Worm (Caenorhabditis elegans) whole organism, L1 larva: ENCODE data around the gene pes-4.

Source experiments
- C04F5.9 ChIP-seq: sonication (generic microtip); optimal IDR thresholded peaks from 2 replicates; lab custom pipeline; 2016; ENCODE audit warnings: missing genetic modification characterization, missing compliant biosample characterization
- aha-1 ChIP-seq: fragments of 150-350 bp; optimal IDR thresholded peaks from 2 replicates; lab custom pipeline; 2014; ENCODE audit warnings: missing biosample characterization, missing genetic modification characterization
- ceh-82 ChIP-seq, 3 experiments: fragments of 150-350 bp in 1 of 3; sonication (generic microtip) in 2 of 3; optimal IDR thresholded peaks; 2 replicates each; lab custom pipeline; 2014 to 2017; ENCODE audit warnings: missing biosample characterization in 3 of 3, missing genetic modification characterization in 3 of 3
- dpl-1 ChIP-seq, 3 experiments: fragments of 150-350 bp in 2 of 3; sonication (generic microtip) in 1 of 3; optimal IDR thresholded peaks; 2 replicates each; lab custom pipeline; 2014 to 2017; ENCODE audit warnings: missing biosample characterization in 3 of 3, missing genetic modification characterization in 3 of 3, missing genetic modification reagents in 3 of 3
- efl-1 ChIP-seq, 4 experiments: fragments of 150-350 bp; optimal IDR thresholded peaks in 3 of 4; peaks in 1 of 4; 1 replicate in 1 of 4; 2 replicates in 3 of 4; lab custom pipeline; 2014; ENCODE audit warnings: missing biosample characterization in 2 of 4, missing genetic modification characterization in 2 of 4, missing genetic modification reagents in 2 of 4
- egl-13 ChIP-seq: sonication (generic microtip); optimal IDR thresholded peaks from 2 replicates; lab custom pipeline; 2016; ENCODE audit warnings: missing genotype, missing genetic modification reagents, missing genetic modification characterization, missing compliant biosample characterization
- egl-27 ChIP-seq, 2 experiments: fragments of 150-350 bp in 1 of 2; sonication (generic microtip); optimal IDR thresholded peaks; 3 replicates each; lab custom pipeline; 2017 to 2018; ENCODE audit warnings: missing biosample characterization in 2 of 2, missing genetic modification characterization in 2 of 2, missing genetic modification reagents in 2 of 2
- elt-3 ChIP-seq, 6 experiments: fragments of 150-350 bp in 1 of 6; sonication (generic microtip); optimal IDR thresholded peaks; 2 replicates each; lab custom pipeline; 2017 to 2018; ENCODE audit warnings: missing biosample characterization in 6 of 6, missing genetic modification characterization in 6 of 6, inconsistent platforms in 1 of 6
- grh-1 ChIP-seq: fragments of 200-800 bp; sonication (Bioruptor generic); IDR thresholded peaks from 2 replicates; pipeline ENCODE4 v1.3.6; 2022; ENCODE audit warnings: missing genetic modification reagents, missing genetic modification characterization, missing compliant biosample characterization
- hlh-17 ChIP-seq: fragments of 200-800 bp; sonication (Bioruptor generic); optimal IDR thresholded peaks from 2 replicates; lab custom pipeline; 2018; ENCODE audit warnings: missing genetic modification characterization, mild to moderate bottlenecking, missing compliant biosample characterization, moderate library complexity, borderline replicate concordance
- hlh-4 ChIP-seq: sonication (generic microtip); optimal IDR thresholded peaks from 2 replicates; lab custom pipeline; 2016; ENCODE audit warnings: mild to moderate bottlenecking, missing genetic modification characterization, missing compliant biosample characterization
- jun-1 ChIP-seq: fragments of 150-350 bp; optimal IDR thresholded peaks from 2 replicates; lab custom pipeline; 2014; ENCODE audit warnings: missing biosample characterization, missing genetic modification reagents, missing genetic modification characterization
- lin-13 ChIP-seq: fragments of 150-350 bp; optimal IDR thresholded peaks from 2 replicates; lab custom pipeline; 2014; ENCODE audit warnings: missing biosample characterization, missing genetic modification reagents, missing genetic modification characterization
- lin-14 ChIP-seq: fragments of 200-800 bp; sonication (Bioruptor generic); optimal IDR thresholded peaks from 2 replicates; lab custom pipeline; 2018; ENCODE audit warnings: mild to moderate bottlenecking, missing genetic modification characterization, moderate library complexity, missing compliant biosample characterization
- lin-35 ChIP-seq, 2 experiments: fragments of 150-350 bp; optimal IDR thresholded peaks; 2 replicates each; lab custom pipeline; 2014; ENCODE audit warnings: missing biosample characterization in 2 of 2, missing genetic modification characterization in 2 of 2, missing genetic modification reagents in 2 of 2
- lsy-2 ChIP-seq, 2 experiments: fragments of 150-350 bp; optimal IDR thresholded peaks; 2 replicates each; lab custom pipeline; 2014; ENCODE audit warnings: missing biosample characterization in 2 of 2, missing genetic modification characterization in 2 of 2
- mdl-1 ChIP-seq, 2 experiments: fragments of 150-350 bp; optimal IDR thresholded peaks; 2 replicates each; lab custom pipeline; 2014 to 2017; ENCODE audit warnings: missing biosample characterization in 2 of 2, missing genetic modification characterization in 2 of 2, inconsistent platforms in 1 of 2
- nhr-11 ChIP-seq: fragments of 150-350 bp; optimal IDR thresholded peaks from 2 replicates; lab custom pipeline; 2014; ENCODE audit warnings: missing biosample characterization, missing genetic modification characterization
- nhr-12 ChIP-seq: sonication (generic microtip); optimal IDR thresholded peaks from 2 replicates; lab custom pipeline; 2017; ENCODE audit warnings: missing biosample characterization, missing genetic modification characterization
- nhr-28 ChIP-seq: fragments of 150-350 bp; optimal IDR thresholded peaks from 2 replicates; lab custom pipeline; 2014; ENCODE audit warnings: missing biosample characterization, missing genetic modification characterization
- nhr-47 ChIP-seq: sonication (generic microtip); optimal IDR thresholded peaks from 2 replicates; lab custom pipeline; 2016; ENCODE audit warnings: mild to moderate bottlenecking, missing genetic modification characterization, moderate library complexity, missing compliant biosample characterization
- nhr-71 ChIP-seq: sonication (generic microtip); optimal IDR thresholded peaks from 2 replicates; lab custom pipeline; 2016; ENCODE audit warnings: mild to moderate bottlenecking, missing genetic modification characterization, moderate library complexity, missing compliant biosample characterization
- nhr-84 ChIP-seq: sonication (generic microtip); optimal IDR thresholded peaks from 2 replicates; lab custom pipeline; 2017; ENCODE audit warnings: missing biosample characterization, missing genetic modification characterization
- nhr-85 ChIP-seq: sonication (generic microtip); peaks from one replicate; lab custom pipeline; 2016; ENCODE audit warnings: missing genetic modification characterization, inconsistent platforms, missing compliant biosample characterization
- pag-3 ChIP-seq: sonication (generic microtip); optimal IDR thresholded peaks from 2 replicates; lab custom pipeline; 2017; ENCODE audit warnings: missing genetic modification characterization, mild to moderate bottlenecking, missing compliant biosample characterization, antibody characterized with exemption, borderline replicate concordance; ENCODE audit not compliant: insufficient read depth
- skn-1 ChIP-seq: fragments of 150-350 bp; optimal IDR thresholded peaks from 2 replicates; lab custom pipeline; 2014; ENCODE audit warnings: missing biosample characterization, missing genetic modification characterization
- snpc-4 ChIP-seq: fragments of 150-350 bp; optimal IDR thresholded peaks from 2 replicates; lab custom pipeline; 2014; ENCODE audit warnings: missing biosample characterization, missing genetic modification characterization
- snu-23 ChIP-seq: sonication (generic microtip); optimal IDR thresholded peaks from 2 replicates; lab custom pipeline; 2016; ENCODE audit warnings: missing genetic modification characterization, missing compliant biosample characterization
- sox-4 ChIP-seq: sonication (generic microtip); optimal IDR thresholded peaks from 2 replicates; lab custom pipeline; 2016; ENCODE audit warnings: missing genetic modification characterization, missing compliant biosample characterization
- swsn-7 ChIP-seq: sonication (generic microtip); optimal IDR thresholded peaks from 2 replicates; lab custom pipeline; 2016; ENCODE audit warnings: missing genetic modification characterization, missing compliant biosample characterization
- unc-130 ChIP-seq: fragments of 150-350 bp; optimal IDR thresholded peaks from 2 replicates; lab custom pipeline; 2017; ENCODE audit warnings: missing biosample characterization, missing genetic modification characterization, inconsistent platforms
- unc-30 ChIP-seq: sonication (generic microtip); optimal IDR thresholded peaks from 2 replicates; lab custom pipeline; 2017; ENCODE audit warnings: missing biosample characterization, missing genetic modification characterization
- unc-62 ChIP-seq: fragments of 150-350 bp; optimal IDR thresholded peaks from 2 replicates; lab custom pipeline; 2014; ENCODE audit warnings: missing biosample characterization, missing genetic modification reagents, missing genetic modification characterization
- unc-98 ChIP-seq: fragments of 200-800 bp; sonication (Bioruptor generic); IDR thresholded peaks from 2 replicates; pipeline ENCODE4 v1.3.6; 2022; ENCODE audit warnings: missing genetic modification characterization, missing compliant biosample characterization
- vab-15 ChIP-seq: sonication (generic microtip); optimal IDR thresholded peaks from 2 replicates; lab custom pipeline; 2017; ENCODE audit warnings: missing genotype, mild to moderate bottlenecking, missing genetic modification characterization, missing compliant biosample characterization
- xbp-1 ChIP-seq: sonication (generic microtip); optimal IDR thresholded peaks from 2 replicates; lab custom pipeline; 2016; ENCODE audit warnings: missing genetic modification characterization, missing compliant biosample characterization
- zag-1 ChIP-seq: fragments of 150-350 bp; optimal IDR thresholded peaks from 2 replicates; lab custom pipeline; 2014; ENCODE audit warnings: missing biosample characterization, missing genetic modification characterization
- zip-4 ChIP-seq: fragments of 200-800 bp; sonication (Bioruptor generic); optimal IDR thresholded peaks from 2 replicates; lab custom pipeline; 2018; ENCODE audit warnings: mild to moderate bottlenecking, missing genetic modification characterization, moderate library complexity, missing compliant biosample characterization

Gene pes-4

DNA sequence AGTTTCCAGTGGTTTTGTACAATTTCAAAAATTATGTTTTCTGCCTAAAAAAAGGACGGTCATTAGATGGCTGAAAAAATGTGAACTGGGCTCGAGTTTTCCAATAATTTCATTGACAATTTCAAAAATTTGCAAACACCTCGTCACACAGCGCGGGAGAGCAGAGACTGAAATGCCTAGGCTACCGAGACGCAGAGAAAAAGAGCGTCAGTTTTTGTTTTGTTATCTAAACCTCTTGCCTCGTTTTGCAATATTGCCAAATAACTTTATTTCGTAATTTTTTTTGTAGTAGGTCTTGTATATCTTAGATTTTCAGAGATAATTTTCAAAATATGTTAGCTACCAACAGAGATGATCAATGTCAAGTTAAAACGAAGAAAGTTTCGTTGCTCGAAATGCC lies 13.1 kb upstream of the pes-4 start, which contains the start of gene fbxa-63:
fbxa-63 (plus strand) TSS at position 310 of the 400 bp plus-strand sequence.
- TF ChIP-seq unc-130 (tag; lab: Kevin White, UChicago) (no peak), hlh-4 (tag; lab: Kevin White, UChicago) (no peak), ceh-82 (tag; optimal IDR thresholded peaks at IDR 0.05; lab: Kevin White, UChicago) (peak in 1 of 3 experiments; percentile 35), vab-15 (tag; lab: Kevin White, UChicago) (no peak), snu-23 (peak; percentile 27), elt-3 (tag; optimal IDR thresholded peaks at IDR 0.05; lab: Kevin White, UChicago) (peak in 1 of 6 experiments; percentile 19), pag-3 (tag; lab: Kevin White, UChicago) (no peak), nhr-47 (peak; percentile 37), dpl-1 (GFP tag; optimal IDR thresholded peaks at IDR 0.05; lab: Kevin White, UChicago) (peak in 2 of 3 experiments; percentile 7 to 21), lsy-2 (tag; optimal IDR thresholded peaks at IDR 0.05; lab: Kevin White, UChicago) (peak; percentile 30 to 64), nhr-28 (tag; lab: Kevin White, UChicago) (no peak), nhr-11 (peak; percentile 15), unc-98 (GFP tag; lab: Robert Waterston, UW) (no peak), zip-4 (peak; percentile 2), efl-1 (optimal IDR thresholded peaks at IDR 0.05; lab: Kevin White, UChicago) (peak; percentile 49 to 64), efl-1 (GFP tag; optimal IDR thresholded peaks at IDR 0.05 in 1 of 2; lab: Kevin White, UChicago) (peak; percentile 26 to 92), zag-1 (tag; lab: Kevin White, UChicago) (no peak), lin-14 (peak; percentile 61), snpc-4 (tag; lab: Kevin White, UChicago) (no peak), jun-1 (peak; percentile 28), mdl-1 (tag; optimal IDR thresholded peaks at IDR 0.05; lab: Kevin White, UChicago) (peak in 1 of 2 experiments; percentile 26), swsn-7 (tag; lab: Kevin White, UChicago) (peak; percentile 10), nhr-84 (tag; lab: Kevin White, UChicago) (no peak), nhr-71 (tag; lab: Kevin White, UChicago) (peak; percentile 42), egl-13 (tag; lab: Kevin White, UChicago) (no peak), sox-4 (tag; lab: Kevin White, UChicago) (no peak), lin-13 (peak; percentile 20), lin-35 (GFP tag; optimal IDR thresholded peaks at IDR 0.05; lab: Kevin White, UChicago) (peak; percentile 26 to 47), C04F5.9 (tag; lab: Kevin White, UChicago) (no peak), nhr-12 (tag; lab: Kevin White, UChicago) (no peak), skn-1 (tag; lab: Kevin White, UChicago) (peak; percentile 81)

DNA sequence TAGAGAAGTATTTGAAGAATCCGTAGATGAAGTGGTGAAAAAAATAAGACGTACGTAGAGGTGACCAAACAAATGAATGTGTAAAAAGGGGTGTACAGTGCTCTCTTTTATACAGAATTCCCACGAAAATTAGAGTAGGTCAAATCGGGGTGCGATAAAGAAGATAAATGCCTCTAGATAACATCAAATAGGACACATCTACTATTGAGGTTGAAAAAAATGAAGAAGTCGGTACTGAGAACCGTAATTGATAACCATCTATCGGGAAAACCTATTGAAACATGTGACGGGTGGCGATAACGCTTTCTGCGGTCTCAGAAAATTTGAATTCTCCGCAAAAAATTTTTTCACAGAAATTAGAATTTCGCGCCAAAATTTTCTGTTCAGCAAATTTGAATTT lies 8.6 kb upstream of the pes-4 start, which contains the start of gene fbxa-61:
fbxa-61 (plus strand) TSS at position 345 of the 400 bp plus-strand sequence.
- TF ChIP-seq unc-30 (tag; lab: Kevin White, UChicago) (no peak), nhr-85 (tag; lab: Kevin White, UChicago) (peak; percentile 67)

DNA sequence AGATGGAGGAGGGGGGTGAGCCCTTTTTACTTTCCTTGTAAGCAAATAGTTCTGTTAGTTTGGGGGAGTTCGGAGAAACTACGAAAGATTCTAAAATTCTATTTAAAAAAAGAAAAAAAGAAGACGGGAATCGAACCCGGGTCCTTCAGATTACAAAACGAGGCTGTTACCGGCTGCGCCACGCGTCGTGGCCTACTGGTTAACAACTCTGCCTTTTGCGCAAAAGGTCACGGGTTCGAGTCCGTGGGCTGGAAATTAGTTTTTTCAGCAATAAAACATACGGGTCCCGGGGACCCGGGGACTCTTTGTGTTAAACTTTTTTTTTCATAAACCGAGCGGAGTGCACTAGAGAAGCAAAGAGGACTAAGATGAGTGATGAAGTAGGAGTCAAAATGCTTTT lies 1.1 kb upstream of the pes-4 start:
- TF ChIP-seq zip-4 (no peak), egl-27 (tag; optimal IDR thresholded peaks at IDR 0.05; lab: Kevin White, UChicago) (no peak), snpc-4 (tag; lab: Kevin White, UChicago) (no peak), grh-1 (GFP tag; lab: Robert Waterston, UW) (no peak), unc-62 (no peak), xbp-1 (tag; lab: Kevin White, UChicago) (no peak)

DNA sequence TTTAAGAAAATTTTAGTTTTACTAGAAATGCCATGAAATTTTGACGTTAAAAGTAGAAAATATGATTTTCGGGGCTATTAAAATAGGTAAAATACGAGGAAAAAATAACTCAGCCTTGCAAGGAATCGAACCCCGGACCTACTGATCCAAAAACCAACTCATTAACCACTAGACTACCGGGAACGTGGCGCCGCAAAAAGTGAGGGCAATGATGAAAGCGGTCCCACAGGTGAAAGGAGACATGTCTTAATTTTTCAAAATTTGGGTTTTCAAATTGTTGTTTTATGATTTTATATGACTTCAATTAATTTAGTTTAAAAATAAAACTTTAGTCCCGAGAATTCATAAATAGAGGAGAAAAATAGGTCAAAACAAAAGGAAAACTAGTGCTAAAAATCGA lies 598 bp upstream of the pes-4 start:
- TF ChIP-seq hlh-17 (GFP tag; lab: Kevin White, UChicago) (no peak), aha-1 (no peak), efl-1 (optimal IDR thresholded peaks at IDR 0.05; lab: Kevin White, UChicago) (no peak), efl-1 (GFP tag; optimal IDR thresholded peaks at IDR 0.05 in 1 of 2; lab: Kevin White, UChicago) (peak in 1 of 2 experiments; percentile 86)
